Worm (Caenorhabditis elegans): ENCODE data around the gene Y70C5A.2.

DNA sequence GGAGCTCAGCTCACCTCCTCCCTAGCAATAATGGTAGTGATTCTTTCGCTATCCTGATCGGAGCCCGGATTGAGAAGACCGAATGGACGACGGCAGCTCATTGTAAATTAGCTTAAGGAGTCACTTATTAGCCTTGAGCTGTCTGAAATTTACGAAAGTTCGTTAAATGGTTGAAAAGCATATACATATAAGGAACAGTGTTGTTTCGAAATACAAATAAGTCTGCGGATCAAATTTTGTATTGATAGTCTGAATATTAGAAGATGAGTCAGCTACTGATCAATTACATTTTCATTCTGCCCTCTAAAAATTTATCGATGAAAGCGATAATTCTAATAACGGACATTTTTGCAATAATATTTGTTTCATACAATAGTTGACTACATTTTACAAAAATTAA lies 43.6 kb upstream of the Y70C5A.2 start, which contains the start of gene F14F8.14:
- TF ChIP-seq hmg-4 (GFP tag; optimal IDR thresholded peaks at IDR 0.05) (no peak), ama-1 (optimal IDR thresholded peaks at IDR 0.05) (no peak), aly-1 (tag; optimal IDR thresholded peaks at IDR 0.05) (no peak), tbx-11 (GFP tag; IDR thresholded peaks at IDR 0.05) (no peak), ceh-36 (tag; optimal IDR thresholded peaks at IDR 0.05) (no peak), flt-1 (GFP tag; IDR thresholded peaks at IDR 0.05) (no peak), scrt-1 (GFP tag; IDR thresholded peaks at IDR 0.05) (no peak), ceh-13 (GFP tag; optimal IDR thresholded peaks at IDR 0.05) (no peak), F13C5.2 (tag; optimal IDR thresholded peaks at IDR 0.05) (no peak)
